Worm (Caenorhabditis elegans): Measurements from ENCODE around the gene F57C12.2.
A peak's percentile ranks its signal among the peaks of the same experiment; 100 is the strongest.

Gene F57C12.2

DNA sequence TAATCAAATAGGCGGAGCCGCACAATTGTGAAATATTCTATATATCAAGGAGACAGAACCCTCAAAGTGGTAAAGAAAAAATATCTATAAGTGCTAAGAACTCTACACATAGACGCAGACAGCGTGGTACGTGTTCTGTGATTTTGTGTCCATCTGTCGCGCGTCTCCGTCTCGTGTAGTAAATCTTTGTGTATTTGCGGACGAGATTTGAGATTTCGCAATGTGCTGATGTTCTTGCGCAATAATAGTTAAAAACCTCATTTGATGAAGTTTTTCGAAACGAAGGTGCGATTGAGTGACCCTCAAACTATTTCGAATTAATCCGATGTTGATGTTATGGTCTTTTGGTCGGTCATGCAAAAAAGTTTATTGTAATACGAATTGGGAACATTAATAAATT lies 22.1 kb upstream of the F57C12.2 start (continued):
- TF ChIP-seq zfp-2 (tag; optimal IDR thresholded peaks at IDR 0.05) (no peak), lsy-2 (tag; optimal IDR thresholded peaks at IDR 0.05) (no peak), dve-1 (tag; optimal IDR thresholded peaks at IDR 0.05; ENCODE audit: insufficient read depth) (no peak), nhr-28 (tag; optimal IDR thresholded peaks at IDR 0.05) (peak; percentile 56), nhr-102 (tag; optimal IDR thresholded peaks at IDR 0.05) (peak; percentile 21), dmd-9 (GFP tag; IDR thresholded peaks at IDR 0.05) (no peak), dpl-1 (GFP tag; optimal IDR thresholded peaks at IDR 0.05) (peak; percentile 4), php-3 (GFP tag; IDR thresholded peaks at IDR 0.05) (no peak), jun-1 (tag; optimal IDR thresholded peaks at IDR 0.05) (no peak), lir-3 (tag; optimal IDR thresholded peaks at IDR 0.05) (no peak), ama-1 (optimal IDR thresholded peaks at IDR 0.05) (no peak), aha-1 (tag) (peak; percentile 91), aly-2 (tag; optimal IDR thresholded peaks at IDR 0.05) (no peak), hlh-30 (tag; optimal IDR thresholded peaks at IDR 0.05; ENCODE audit: insufficient read depth) (peak; percentile 63), T20F7.1 (GFP tag; optimal IDR thresholded peaks at IDR 0.05) (no peak), egl-43 (GFP tag; IDR thresholded peaks at IDR 0.05) (no peak), zip-2 (tag; optimal IDR thresholded peaks at IDR 0.05) (peak; percentile 85), rbr-2 (tag; optimal IDR thresholded peaks at IDR 0.05) (peak; percentile 26), set-16 (GFP tag; IDR thresholded peaks at IDR 0.05) (no peak), nhr-11 (tag; optimal IDR thresholded peaks at IDR 0.05) (peak; percentile 81), ZK546.5 (tag; optimal IDR thresholded peaks at IDR 0.05) (no peak), mxl-3 (GFP tag; optimal IDR thresholded peaks at IDR 0.05) (peak; percentile 22), ceh-20 (GFP tag; IDR thresholded peaks at IDR 0.05) (no peak), nhr-77 (tag; optimal IDR thresholded peaks at IDR 0.05) (no peak)

DNA sequence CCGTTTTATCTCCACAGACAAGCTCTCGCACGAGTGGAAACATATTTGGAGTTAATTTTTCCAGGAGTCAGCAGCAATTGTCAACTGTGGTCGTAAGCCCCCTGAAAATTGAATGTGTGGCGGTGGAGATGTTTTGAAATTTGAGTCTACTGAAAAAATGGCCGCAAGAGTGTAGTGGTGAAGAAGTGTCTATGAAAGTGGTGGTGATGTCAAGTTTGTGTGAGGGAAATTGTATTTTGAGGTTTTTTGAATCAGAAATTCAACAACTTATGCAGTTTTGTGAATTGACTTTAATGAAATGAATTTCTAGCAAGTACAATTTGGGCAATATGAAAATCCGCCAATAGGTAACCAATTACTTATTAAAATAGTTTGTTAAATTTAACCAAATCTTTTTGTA lies 21.4 kb upstream of the F57C12.2 start, which contains the start of gene mrp-2:
Gene mrp-2, minus strand, starts transcription at position 101 of the 400 bp plus-strand sequence.
- no peak for TF ChIP-seq jun-1 (tag; optimal IDR thresholded peaks at IDR 0.05)
- peak in 1 of 2 experiments; percentile 41 for TF ChIP-seq unc-62 (GFP tag; optimal IDR thresholded peaks at IDR 0.05 in 1 of 2)
- no peak for TF ChIP-seq unc-62 (tag; optimal IDR thresholded peaks at IDR 0.05)
- TF ChIP-seq lin-38 (GFP tag; IDR thresholded peaks at IDR 0.05), result no peak

DNA sequence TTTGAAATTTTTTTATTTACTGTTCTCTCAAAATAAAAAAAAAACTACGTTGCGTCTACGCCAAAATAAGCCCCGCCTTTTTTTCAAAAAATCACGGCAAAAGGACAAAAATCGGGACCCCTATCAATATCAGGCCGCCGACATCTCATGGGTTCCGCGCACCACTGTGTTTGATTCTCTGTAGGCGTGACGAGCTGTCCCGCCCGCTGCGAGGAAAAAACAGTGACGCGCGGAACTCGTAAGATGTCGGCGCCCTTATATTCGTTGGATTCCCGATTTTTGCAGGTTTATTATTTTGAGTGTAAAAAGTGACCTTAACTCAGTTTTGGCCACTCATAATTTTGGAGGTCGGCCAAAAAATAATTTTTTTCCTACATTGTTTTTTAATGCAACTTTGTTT lies 20.2 kb upstream of the F57C12.2 start:
- no peak for TF ChIP-seq unc-62 (GFP tag; optimal IDR thresholded peaks at IDR 0.05 in 1 of 2)
- TF ChIP-seq unc-62 (tag; optimal IDR thresholded peaks at IDR 0.05), result no peak
- no peak for TF ChIP-seq mxl-2 (GFP tag; conservative IDR thresholded peaks at IDR 0.05)
- TF ChIP-seq F26F4.8 (GFP tag; conservative IDR thresholded peaks at IDR 0.05), result no peak
- TF ChIP-seq egl-43 (GFP tag; IDR thresholded peaks at IDR 0.05), result no peak
- TF ChIP-seq mxl-3 (GFP tag; optimal IDR thresholded peaks at IDR 0.05), result no peak
- no peak for TF ChIP-seq vab-7 (GFP tag; IDR thresholded peaks at IDR 0.05)

- no peak for TF ChIP-seq lin-15B (tag; optimal IDR thresholded peaks at IDR 0.05)
- no peak for TF ChIP-seq vab-7 (GFP tag; IDR thresholded peaks at IDR 0.05)
- TF ChIP-seq unc-62 (GFP tag; optimal IDR thresholded peaks at IDR 0.05 in 1 of 2), result no peak
- no peak for TF ChIP-seq unc-62 (tag; optimal IDR thresholded peaks at IDR 0.05)
- TF ChIP-seq gei-8 (GFP tag; optimal IDR thresholded peaks at IDR 0.05), result no peak
- TF ChIP-seq spr-3 (GFP tag; optimal IDR thresholded peaks at IDR 0.05), result no peak
- no peak for TF ChIP-seq nhr-11 (tag; optimal IDR thresholded peaks at IDR 0.05)
- no peak for TF ChIP-seq mxl-2 (GFP tag; conservative IDR thresholded peaks at IDR 0.05)
- no peak for TF ChIP-seq lin-38 (GFP tag; IDR thresholded peaks at IDR 0.05)
- TF ChIP-seq attf-4 (tag; optimal IDR thresholded peaks at IDR 0.05), result no peak
- no peak for TF ChIP-seq fkh-10 (GFP tag; optimal IDR thresholded peaks at IDR 0.05)
- TF ChIP-seq hif-1 (tag; optimal IDR thresholded peaks at IDR 0.05), result no peak
- TF ChIP-seq cey-2 (tag; optimal IDR thresholded peaks at IDR 0.05; ENCODE audit: borderline replicate concordance, insufficient read depth), result no peak
- no peak for TF ChIP-seq dmd-8 (GFP tag; IDR thresholded peaks at IDR 0.05)
- no peak for TF ChIP-seq nhr-42 (GFP tag; IDR thresholded peaks at IDR 0.05)
- TF ChIP-seq mes-2 (tag; optimal IDR thresholded peaks at IDR 0.05; ENCODE audit: poor library complexity, severe bottlenecking), result no peak
- no peak for TF ChIP-seq D1046.2 (GFP tag; IDR thresholded peaks at IDR 0.05)
These were observed 6.7 kb upstream of the F57C12.2 start, which contains the start of gene nas-38 for ce11 chrX:557857-558256. nas-38 (plus strand) TSS chrX:558157.
